Worm (Caenorhabditis elegans) whole organism, mixed stage, embryonic: ENCODE data around the gene nono-1.

Source experiments
- M03D4.4 ChIP-seq: sonication (generic microtip); optimal IDR thresholded peaks from 2 replicates; lab custom pipeline; 2017; ENCODE audit warnings: mild to moderate bottlenecking, missing genetic modification characterization, missing compliant biosample characterization
- bed-3 ChIP-seq: fragments of 200-800 bp; sonication (Bioruptor generic); optimal IDR thresholded peaks from 3 replicates; lab custom pipeline; 2018; ENCODE audit warnings: mild to moderate bottlenecking, missing genetic modification characterization, moderate library complexity, missing compliant biosample characterization
- blmp-1 ChIP-seq: fragments of 150-350 bp; optimal IDR thresholded peaks from 2 replicates; lab custom pipeline; 2014; ENCODE audit warnings: missing biosample characterization, missing genetic modification characterization
- ceh-43 ChIP-seq: fragments of 200-800 bp; sonication (Bioruptor generic); optimal IDR thresholded peaks from 2 replicates; lab custom pipeline; 2018; ENCODE audit warnings: mild to moderate bottlenecking, missing genetic modification characterization, moderate library complexity, missing compliant biosample characterization
- ces-1 ChIP-seq: fragments of 150-350 bp; optimal IDR thresholded peaks from 2 replicates; lab custom pipeline; 2014; ENCODE audit warnings: missing biosample characterization, missing genetic modification reagents, missing genetic modification characterization
- cnd-1 ChIP-seq: fragments of 200-800 bp; sonication (Bioruptor generic); optimal IDR thresholded peaks from 2 replicates; lab custom pipeline; 2018; ENCODE audit warnings: mild to moderate bottlenecking, missing genetic modification characterization, missing compliant biosample characterization
- drap-1 ChIP-seq: fragments of 200-800 bp; sonication (Bioruptor generic); optimal IDR thresholded peaks from 3 replicates; lab custom pipeline; 2018; ENCODE audit warnings: mild to moderate bottlenecking, missing genetic modification characterization, missing compliant biosample characterization
- elt-1 ChIP-seq: sonication (generic microtip); optimal IDR thresholded peaks from 2 replicates; lab custom pipeline; 2017; ENCODE audit warnings: missing genetic modification characterization, mild to moderate bottlenecking, missing compliant biosample characterization, antibody characterized with exemption, moderate library complexity, borderline replicate concordance; ENCODE audit not compliant: insufficient read depth
- elt-3 ChIP-seq: fragments of 150-350 bp; optimal IDR thresholded peaks from 2 replicates; lab custom pipeline; 2014; ENCODE audit warnings: missing biosample characterization, missing genetic modification characterization
- flh-1 ChIP-seq: fragments of 200-800 bp; sonication (Bioruptor generic); optimal IDR thresholded peaks from 2 replicates; lab custom pipeline; 2018; ENCODE audit warnings: mild to moderate bottlenecking, missing genetic modification characterization, moderate library complexity, missing compliant biosample characterization
- ham-2 ChIP-seq: fragments of 200-800 bp; sonication (Bioruptor generic); optimal IDR thresholded peaks from 2 replicates; lab custom pipeline; 2018; ENCODE audit warnings: mild to moderate bottlenecking, missing genetic modification characterization, missing compliant biosample characterization
- hlh-1 ChIP-seq: fragments of 150-350 bp; optimal IDR thresholded peaks from 2 replicates; lab custom pipeline; 2014; ENCODE audit warnings: missing biosample characterization, missing genetic modification reagents, missing genetic modification characterization
- lin-13 ChIP-seq: fragments of 150-350 bp; optimal IDR thresholded peaks from 2 replicates; lab custom pipeline; 2014; ENCODE audit warnings: missing biosample characterization, missing genetic modification characterization
- lin-32 ChIP-seq: fragments of 200-800 bp; sonication (Bioruptor generic); optimal IDR thresholded peaks from 2 replicates; lab custom pipeline; 2018; ENCODE audit warnings: mild to moderate bottlenecking, missing genetic modification characterization, missing compliant biosample characterization
- lsy-2 ChIP-seq: fragments of 150-350 bp; optimal IDR thresholded peaks from 2 replicates; lab custom pipeline; 2014; ENCODE audit warnings: missing biosample characterization, missing genetic modification characterization
- mab-5 ChIP-seq: fragments of 150-350 bp; optimal IDR thresholded peaks from 2 replicates; lab custom pipeline; 2014; ENCODE audit warnings: missing biosample characterization, missing genetic modification characterization
- mep-1 ChIP-seq: fragments of 150-350 bp; optimal IDR thresholded peaks from 2 replicates; lab custom pipeline; 2017; ENCODE audit warnings: missing biosample characterization, missing genetic modification reagents, missing genetic modification characterization, inconsistent platforms
- mls-2 ChIP-seq: sonication (generic microtip); optimal IDR thresholded peaks from 2 replicates; lab custom pipeline; 2016; ENCODE audit warnings: mild to moderate bottlenecking, missing genetic modification characterization, moderate library complexity, missing compliant biosample characterization
- nhr-12 ChIP-seq: fragments of 150-350 bp; optimal IDR thresholded peaks from 2 replicates; lab custom pipeline; 2014; ENCODE audit warnings: missing biosample characterization, missing genetic modification characterization
- nhr-2 ChIP-seq: fragments of 150-350 bp; optimal IDR thresholded peaks from 2 replicates; lab custom pipeline; 2014; ENCODE audit warnings: missing biosample characterization, missing genetic modification characterization
- nhr-237 ChIP-seq: fragments of 150-350 bp; optimal IDR thresholded peaks from 2 replicates; lab custom pipeline; 2014; ENCODE audit warnings: missing biosample characterization, missing genetic modification characterization
- nhr-28 ChIP-seq: fragments of 150-350 bp; optimal IDR thresholded peaks from 2 replicates; lab custom pipeline; 2014; ENCODE audit warnings: missing biosample characterization, missing genetic modification characterization
- nhr-76 ChIP-seq: sonication (generic microtip); optimal IDR thresholded peaks from 2 replicates; lab custom pipeline; 2017; ENCODE audit warnings: missing biosample characterization, missing genetic modification characterization
- pha-4 ChIP-seq: fragments of 150-350 bp; optimal IDR thresholded peaks from 2 replicates; lab custom pipeline; 2018; ENCODE audit warnings: missing biosample characterization, missing genetic modification reagents, missing genetic modification characterization
- sem-2 ChIP-seq: fragments of 200-800 bp; sonication (Bioruptor generic); optimal IDR thresholded peaks from 2 replicates; lab custom pipeline; 2018; ENCODE audit warnings: mild to moderate bottlenecking, missing genetic modification characterization, missing compliant biosample characterization
- snpc-4 ChIP-seq: fragments of 150-350 bp; optimal IDR thresholded peaks from 2 replicates; lab custom pipeline; 2014; ENCODE audit warnings: missing biosample characterization, missing genetic modification characterization
- sptf-1 ChIP-seq: sonication (generic microtip); optimal IDR thresholded peaks from 2 replicates; lab custom pipeline; 2017; ENCODE audit warnings: mild to moderate bottlenecking, missing genetic modification characterization, moderate library complexity, missing compliant biosample characterization
- tbx-8 ChIP-seq: fragments of 200-800 bp; sonication (Bioruptor generic); optimal IDR thresholded peaks from 2 replicates; lab custom pipeline; 2018; ENCODE audit warnings: mild to moderate bottlenecking, missing genetic modification characterization, moderate library complexity, missing compliant biosample characterization
- unc-120 ChIP-seq: sonication (generic microtip); optimal IDR thresholded peaks from 2 replicates; lab custom pipeline; 2017; ENCODE audit warnings: missing genetic modification characterization, missing compliant biosample characterization; ENCODE audit not compliant: poor library complexity, severe bottlenecking
- unc-39 ChIP-seq: fragments of 150-350 bp; optimal IDR thresholded peaks from 2 replicates; lab custom pipeline; 2014; ENCODE audit warnings: missing biosample characterization, missing genetic modification characterization
- unc-62 ChIP-seq: fragments of 150-350 bp; optimal IDR thresholded peaks from 2 replicates; lab custom pipeline; 2014; ENCODE audit warnings: missing biosample characterization, missing genetic modification reagents, missing genetic modification characterization

nono-1 gene

DNA sequence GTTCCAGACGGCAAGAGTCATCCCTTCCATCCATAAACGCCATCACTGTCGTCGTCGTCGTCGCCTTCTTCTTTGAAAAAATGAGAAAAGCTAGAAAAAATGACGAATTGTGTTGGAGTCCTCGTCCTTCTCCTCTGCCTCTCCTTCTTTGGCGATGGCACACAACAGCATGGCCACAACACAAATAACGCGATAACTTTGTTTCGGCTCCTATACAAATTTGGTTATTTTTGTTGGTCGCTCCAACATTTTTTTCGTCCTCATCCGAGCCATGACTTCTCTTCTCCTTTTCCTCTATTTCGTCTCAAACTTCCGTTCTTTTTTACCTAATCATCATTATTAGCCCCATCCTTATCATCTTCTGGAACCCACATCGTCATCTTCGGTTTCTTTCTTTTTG, 34.0 kb upstream of the nono-1 start:
- TF ChIP-seq nhr-2 (tag; lab: Kevin White, UChicago) (no peak), sem-2 (GFP tag; lab: Kevin White, UChicago) (no peak), sptf-1 (tag; lab: Kevin White, UChicago) (peak; percentile 3), M03D4.4 (tag; lab: Kevin White, UChicago) (no peak), ham-2 (GFP tag; lab: Kevin White, UChicago) (no peak), unc-39 (tag; lab: Kevin White, UChicago) (no peak), unc-62 (GFP tag; lab: Kevin White, UChicago) (no peak), blmp-1 (tag; lab: Kevin White, UChicago) (no peak), elt-1 (tag; lab: Kevin White, UChicago) (no peak), mab-5 (tag; lab: Kevin White, UChicago) (no peak), elt-3 (tag; lab: Kevin White, UChicago) (no peak), hlh-1 (tag; lab: Kevin White, UChicago) (no peak), snpc-4 (no peak), ces-1 (peak; percentile 94), nhr-237 (tag; lab: Kevin White, UChicago) (no peak), lsy-2 (no peak)

ce11 chrIII:5991142-5991930, 33.3 kb upstream of the nono-1 start, which contains the start of gene T04C9.2:
Gene T04C9.2 (plus strand): TSS chrIII:5991880.
- TF ChIP-seq unc-39 (tag; lab: Kevin White, UChicago) (no peak), unc-62 (GFP tag; lab: Kevin White, UChicago) (peak; percentile 51), pha-4 (tag; lab: Kevin White, UChicago) (no peak), elt-1 (tag; lab: Kevin White, UChicago) (peak; percentile 12), mep-1 (tag; lab: Kevin White, UChicago) (no peak), mls-2 (no peak), lsy-2 (no peak), flh-1 (GFP tag; lab: Kevin White, UChicago) (no peak), nhr-12 (tag; lab: Kevin White, UChicago) (no peak), cnd-1 (no peak)

DNA sequence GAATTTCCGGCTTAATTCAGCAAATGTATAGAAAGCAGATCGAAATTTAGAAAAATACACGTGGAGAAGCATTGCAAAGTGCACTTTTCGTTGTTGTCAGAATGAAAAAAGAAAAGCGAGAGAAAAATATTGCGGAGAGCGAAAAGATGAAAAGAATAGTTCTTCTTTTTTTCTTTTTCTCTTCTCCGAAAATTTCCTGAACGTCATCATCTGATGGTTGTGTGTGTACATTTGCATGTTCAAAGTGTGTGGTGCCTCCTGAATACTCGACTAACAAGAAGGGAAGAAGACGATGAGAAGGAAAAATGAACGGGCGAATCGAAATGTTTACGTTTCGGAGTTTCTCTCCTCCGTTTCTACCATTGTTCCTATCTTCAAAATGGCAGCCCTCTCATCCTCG, 32.0 kb upstream of the nono-1 start:
- TF ChIP-seq elt-3 (tag; lab: Kevin White, UChicago) (no peak), ceh-43 (no peak), ces-1 (no peak), mep-1 (tag; lab: Kevin White, UChicago) (no peak), snpc-4 (no peak), unc-120 (tag; lab: Kevin White, UChicago) (no peak), drap-1 (GFP tag; lab: Kevin White, UChicago) (no peak), nhr-28 (tag; lab: Kevin White, UChicago) (no peak), ham-2 (GFP tag; lab: Kevin White, UChicago) (no peak), pha-4 (tag; lab: Kevin White, UChicago) (no peak), nhr-76 (tag; lab: Kevin White, UChicago) (no peak), unc-62 (GFP tag; lab: Kevin White, UChicago) (no peak), lin-32 (GFP tag; lab: Kevin White, UChicago) (no peak), nhr-237 (tag; lab: Kevin White, UChicago) (no peak), hlh-1 (tag; lab: Kevin White, UChicago) (no peak), mls-2 (no peak), mab-5 (tag; lab: Kevin White, UChicago) (no peak), sem-2 (GFP tag; lab: Kevin White, UChicago) (no peak), nhr-2 (tag; lab: Kevin White, UChicago) (no peak)

DNA sequence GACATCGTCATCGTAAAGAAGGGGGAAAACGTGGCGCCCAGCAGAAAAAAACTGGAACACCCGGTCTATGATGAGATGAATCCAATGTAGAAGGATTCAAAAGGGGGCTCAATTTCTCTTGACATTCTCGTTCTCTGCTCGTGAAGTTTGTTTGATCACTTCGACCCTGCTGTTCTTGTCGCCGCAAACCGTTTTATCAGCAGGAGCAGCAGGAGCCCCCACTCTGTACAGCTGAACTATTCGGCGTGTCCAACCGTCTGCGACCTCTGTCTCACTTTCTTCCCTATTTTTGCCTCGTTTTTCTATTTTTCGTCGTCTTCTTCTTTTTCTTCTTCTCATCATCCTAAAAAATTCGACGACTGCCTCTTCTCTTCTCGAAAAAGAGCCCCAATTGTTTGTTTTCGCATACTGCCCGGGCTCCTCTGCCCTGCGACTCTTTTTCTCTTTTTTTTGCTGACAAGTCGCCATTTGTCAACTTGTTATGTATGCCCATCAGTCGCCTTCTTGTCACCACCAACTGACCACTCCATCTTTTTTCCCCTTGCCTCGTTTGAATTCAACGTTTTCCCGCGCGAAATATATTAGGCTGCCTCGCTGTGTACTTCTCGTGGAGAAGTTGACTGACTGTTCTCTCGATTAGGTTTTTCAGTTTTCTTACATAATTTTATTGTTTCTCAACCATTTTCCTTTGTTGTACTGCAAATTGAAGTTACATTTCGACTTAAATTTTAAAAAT, 31.1 kb upstream of the nono-1 start:
- peak; percentile 71 for TF ChIP-seq unc-62 (GFP tag; lab: Kevin White, UChicago)
- no peak for TF ChIP-seq tbx-8 (GFP tag; lab: Kevin White, UChicago)
- TF ChIP-seq lin-13 (tag; lab: Kevin White, UChicago): no peak
- TF ChIP-seq snpc-4: no peak
- no peak for TF ChIP-seq nhr-2 (tag; lab: Kevin White, UChicago)
- no peak for TF ChIP-seq ceh-43
- peak; percentile 35 for TF ChIP-seq hlh-1 (tag; lab: Kevin White, UChicago)
- peak; percentile 22 for TF ChIP-seq ces-1
- no peak for TF ChIP-seq cnd-1
- TF ChIP-seq bed-3 (GFP tag; lab: Kevin White, UChicago): no peak
- TF ChIP-seq, all 35 proteins: peak for 3
